Fruit fly (Drosophila melanogaster): ENCODE data around the gene Lectin-galC1.

DNA sequence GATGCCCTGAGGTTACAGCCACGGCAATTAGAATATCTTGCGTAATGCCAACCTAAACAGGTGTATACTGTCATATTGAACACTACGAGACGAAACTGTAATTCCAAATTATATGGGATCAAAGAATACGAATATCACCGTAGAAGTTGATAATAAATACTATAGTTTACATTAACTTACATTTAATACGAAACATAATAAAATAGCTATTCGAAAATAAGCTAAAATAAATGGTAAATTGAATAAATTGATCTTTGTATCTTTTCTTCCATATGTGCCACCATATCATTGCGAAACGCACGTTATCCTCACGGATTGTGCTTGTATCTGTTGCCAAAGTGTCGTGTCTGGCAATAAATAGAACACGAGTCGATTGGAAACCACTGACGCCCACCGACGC is 1.4 kb upstream of the Lectin-galC1 start:
- TF ChIP-seq insv (optimal IDR thresholded peaks at IDR 0.05) (no peak), h (optimal IDR thresholded peaks at IDR 0.05) (no peak)
